Worm (Caenorhabditis elegans) whole organism, L2 larva: ENCODE results near the gene F12D9.2.
"Not testable (repeated sequence)": the region's sequence is repeated elsewhere in the genome, so short reads cannot be mapped to it uniquely, and the experiment has no call there.

Experiments used
- C34F6.9 ChIP-seq: fragments of 150-350 bp; optimal IDR thresholded peaks from 2 replicates; lab custom pipeline; 2014; ENCODE audit warnings: missing biosample characterization, missing genetic modification characterization
- F13H6.1 ChIP-seq: sonication (generic microtip); optimal IDR thresholded peaks from 2 replicates; lab custom pipeline; 2016; ENCODE audit warnings: missing genetic modification characterization, missing compliant biosample characterization
- Y55F3AM.14 ChIP-seq: fragments of 200-800 bp; sonication (Bioruptor generic); optimal IDR thresholded peaks from 2 replicates; lab custom pipeline; 2018; ENCODE audit warnings: mild to moderate bottlenecking, missing genetic modification characterization, missing compliant biosample characterization
- ZK546.5 ChIP-seq: sonication (generic microtip); optimal IDR thresholded peaks from 2 replicates; lab custom pipeline; 2017; ENCODE audit warnings: missing biosample characterization, missing genetic modification characterization
- crh-2 ChIP-seq: sonication (generic microtip); optimal IDR thresholded peaks from 2 replicates; lab custom pipeline; 2017; ENCODE audit warnings: missing biosample characterization, missing genetic modification characterization
- dmd-4 ChIP-seq: sonication (generic microtip); optimal IDR thresholded peaks from 2 replicates; lab custom pipeline; 2017; ENCODE audit warnings: missing biosample characterization, missing genetic modification characterization
- egl-27 ChIP-seq: sonication (generic microtip); optimal IDR thresholded peaks from 3 replicates; lab custom pipeline; 2017; ENCODE audit warnings: missing biosample characterization, missing genetic modification reagents, missing genetic modification characterization
- elt-3 ChIP-seq: sonication (generic microtip); optimal IDR thresholded peaks from 2 replicates; lab custom pipeline; 2017; ENCODE audit warnings: missing biosample characterization, missing genetic modification characterization
- fos-1 ChIP-seq: fragments of 150-350 bp; optimal IDR thresholded peaks from 2 replicates; lab custom pipeline; 2014; ENCODE audit warnings: missing biosample characterization, missing genetic modification characterization
- gmeb-1 ChIP-seq: fragments of 150-350 bp; optimal IDR thresholded peaks from 2 replicates; lab custom pipeline; 2014; ENCODE audit warnings: missing biosample characterization, missing genetic modification characterization
- lin-11 ChIP-seq: fragments of 150-350 bp; sonication (generic microtip); optimal IDR thresholded peaks from 2 replicates; lab custom pipeline; 2014; ENCODE audit warnings: missing biosample characterization, missing genetic modification characterization, inconsistent platforms, mixed read lengths
- lin-39 ChIP-seq: fragments of 150-350 bp; optimal IDR thresholded peaks from 2 replicates; lab custom pipeline; 2014; ENCODE audit warnings: missing biosample characterization, missing genetic modification reagents, missing genetic modification characterization
- lsy-2 ChIP-seq, 2 experiments: fragments of 150-350 bp in 1 of 2; sonication (generic microtip) in 1 of 2; optimal IDR thresholded peaks; 2 replicates each; lab custom pipeline; 2014 to 2017; ENCODE audit warnings: missing biosample characterization in 2 of 2, missing genetic modification characterization in 2 of 2
- nhr-11 ChIP-seq: fragments of 150-350 bp; optimal IDR thresholded peaks from 2 replicates; lab custom pipeline; 2014; ENCODE audit warnings: missing biosample characterization, missing genetic modification characterization
- nhr-12 ChIP-seq: fragments of 150-350 bp; optimal IDR thresholded peaks from 2 replicates; lab custom pipeline; 2014; ENCODE audit warnings: missing biosample characterization, missing genetic modification characterization
- nhr-129 ChIP-seq: fragments of 150-350 bp; optimal IDR thresholded peaks from 2 replicates; lab custom pipeline; 2014; ENCODE audit warnings: missing biosample characterization, missing genetic modification characterization
- nhr-21 ChIP-seq: fragments of 150-350 bp; optimal IDR thresholded peaks from 2 replicates; lab custom pipeline; 2014; ENCODE audit warnings: missing biosample characterization, missing genetic modification characterization
- nhr-25 ChIP-seq: fragments of 150-350 bp; sonication (generic microtip); optimal IDR thresholded peaks from 3 replicates; lab custom pipeline; 2014; ENCODE audit warnings: missing biosample characterization, missing genetic modification characterization
- nhr-77 ChIP-seq: fragments of 150-350 bp; optimal IDR thresholded peaks from 2 replicates; lab custom pipeline; 2014; ENCODE audit warnings: missing biosample characterization, missing genetic modification characterization
- peb-1 ChIP-seq: fragments of 150-350 bp; optimal IDR thresholded peaks from 2 replicates; lab custom pipeline; 2014; ENCODE audit warnings: missing biosample characterization, missing genetic modification characterization
- sem-4 ChIP-seq: fragments of 150-350 bp; optimal IDR thresholded peaks from 2 replicates; lab custom pipeline; 2014; ENCODE audit warnings: missing biosample characterization, missing genetic modification reagents, missing genetic modification characterization
- skn-1 ChIP-seq: sonication (generic microtip); optimal IDR thresholded peaks from 2 replicates; lab custom pipeline; 2017; ENCODE audit warnings: missing biosample characterization, missing genetic modification characterization
- sma-3 ChIP-seq: sonication (generic microtip); optimal IDR thresholded peaks from 2 replicates; lab custom pipeline; 2016; ENCODE audit warnings: missing genetic modification reagents, missing genetic modification characterization, missing compliant biosample characterization
- sma-9 ChIP-seq, 2 experiments: fragments of 150-350 bp in 1 of 2; sonication (generic microtip) in 1 of 2; optimal IDR thresholded peaks; 2 replicates each; lab custom pipeline; 2014 to 2016; ENCODE audit warnings: missing genetic modification characterization in 2 of 2, mild to moderate bottlenecking in 1 of 2, missing biosample characterization in 1 of 2, missing compliant biosample characterization in 1 of 2, missing genetic modification reagents in 1 of 2, moderate library complexity in 1 of 2
- snpc-4 ChIP-seq: fragments of 150-350 bp; optimal IDR thresholded peaks from 2 replicates; lab custom pipeline; 2014; ENCODE audit warnings: missing biosample characterization, missing genetic modification characterization
- unc-39 ChIP-seq: fragments of 150-350 bp; optimal IDR thresholded peaks from 2 replicates; lab custom pipeline; 2014; ENCODE audit warnings: missing biosample characterization, missing genetic modification characterization
- unc-55 ChIP-seq: fragments of 150-350 bp; sonication (generic microtip); optimal IDR thresholded peaks from 3 replicates; lab custom pipeline; 2014; ENCODE audit warnings: missing biosample characterization, missing genetic modification reagents, missing genetic modification characterization
- zag-1 ChIP-seq: fragments of 150-350 bp; optimal IDR thresholded peaks from 2 replicates; lab custom pipeline; 2014; ENCODE audit warnings: missing biosample characterization, missing genetic modification characterization
- ztf-1 ChIP-seq: fragments of 200-800 bp; sonication (Bioruptor generic); conservative IDR thresholded peaks from 2 replicates; pipeline ENCODE4 v1.3.6; 2022; ENCODE audit warnings: missing genetic modification characterization, missing compliant biosample characterization

F12D9.2 gene

DNA sequence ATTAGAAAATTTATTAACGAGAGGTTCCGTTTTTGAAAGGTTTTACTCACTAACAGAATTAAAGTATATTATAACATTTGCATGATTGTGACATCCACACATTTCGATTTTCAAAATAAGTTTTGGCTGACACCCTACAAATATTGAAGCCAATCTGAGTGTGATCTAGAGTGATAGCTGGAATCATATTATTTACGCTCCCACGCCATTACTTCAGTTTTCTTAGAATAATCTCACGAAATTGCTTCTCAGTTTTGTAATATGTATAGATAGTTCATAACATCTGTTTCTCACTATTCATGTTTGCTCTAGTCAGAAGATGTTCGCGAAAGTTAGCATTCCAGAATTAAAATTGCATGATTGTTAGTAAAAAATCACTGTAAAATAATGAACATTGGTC, 34.6 kb downstream of the F12D9.2 start:
- TF ChIP-seq dmd-4 (tag; lab: Kevin White, UChicago): no peak
- no peak for TF ChIP-seq skn-1 (tag; lab: Kevin White, UChicago)
- no peak for TF ChIP-seq unc-39 (tag; lab: Kevin White, UChicago)

DNA sequence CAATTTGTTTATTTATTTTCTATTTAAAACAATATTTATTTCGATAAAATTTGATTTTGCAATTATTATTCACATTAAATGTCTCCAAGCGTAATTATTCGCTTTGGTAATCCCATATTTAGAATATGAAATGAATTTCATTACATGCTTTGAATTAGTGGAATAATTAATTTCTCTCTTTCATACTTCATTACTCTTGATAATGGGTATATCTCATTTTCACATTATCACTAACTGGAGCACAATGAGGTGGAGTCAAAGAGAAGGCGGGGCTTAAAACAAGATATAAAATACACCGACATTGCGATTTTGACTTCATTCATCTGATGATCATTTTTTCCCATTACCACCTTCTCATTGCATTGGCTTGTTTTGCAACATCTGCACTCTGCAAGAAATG, 36.3 kb downstream of the F12D9.2 start, which contains the start of gene K01A12.4:
K01A12.4 (plus strand) TSS at position 301 of the 400 bp plus-strand sequence.
- not testable (repeated sequence) for TF ChIP-seq nhr-11; egl-27 (tag; lab: Kevin White, UChicago); nhr-12 (tag; lab: Kevin White, UChicago)
- TF ChIP-seq, all 48 proteins: peak for 0; not testable (repeated sequence) for 48

DNA sequence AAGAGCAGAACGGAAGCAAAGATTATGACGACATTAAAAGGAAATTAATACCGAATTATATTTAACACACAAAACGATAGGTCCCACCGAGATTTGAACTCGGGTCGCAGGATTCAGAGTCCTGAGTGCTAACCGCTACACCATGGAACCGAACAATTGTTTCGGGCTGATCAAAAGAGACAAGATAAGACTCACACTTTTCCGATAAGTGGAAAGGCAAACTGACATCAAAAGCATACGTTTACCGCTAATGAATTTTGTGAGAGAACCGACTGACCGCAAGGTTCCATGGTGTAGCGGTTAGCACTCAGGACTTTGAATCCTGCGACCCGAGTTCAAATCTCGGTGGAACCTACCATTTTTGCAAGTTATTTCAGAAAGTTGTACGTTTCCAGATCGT, 38.1 kb downstream of the F12D9.2 start:
- TF ChIP-seq sma-9 (GFP tag; optimal IDR thresholded peaks at IDR 0.05; lab: Kevin White, UChicago): peak; percentile 48
- no peak for TF ChIP-seq sma-9 (tag; optimal IDR thresholded peaks at IDR 0.05; lab: Kevin White, UChicago)
- no peak for TF ChIP-seq nhr-25 (tag; lab: Kevin White, UChicago)
- no peak for TF ChIP-seq nhr-77
- peak in 1 of 2 experiments; percentile 42 for TF ChIP-seq lsy-2 (tag; optimal IDR thresholded peaks at IDR 0.05; lab: Kevin White, UChicago)
- peak; percentile 8 for TF ChIP-seq nhr-21 (tag; lab: Kevin White, UChicago)
- peak; percentile 9 for TF ChIP-seq fos-1 (tag; lab: Kevin White, UChicago)
- TF ChIP-seq snpc-4 (tag; lab: Kevin White, UChicago): no peak
- TF ChIP-seq nhr-129: peak; percentile 29
- TF ChIP-seq dmd-4 (tag; lab: Kevin White, UChicago): no peak
- peak; percentile 27 for TF ChIP-seq F13H6.1 (tag; lab: Kevin White, UChicago)
- TF ChIP-seq ZK546.5 (tag; lab: Kevin White, UChicago): no peak
- TF ChIP-seq sma-3 (GFP tag; lab: Kevin White, UChicago): peak; percentile 48
- TF ChIP-seq gmeb-1 (tag; lab: Kevin White, UChicago): peak; percentile 59
- TF ChIP-seq crh-2 (tag; lab: Kevin White, UChicago): peak; percentile 4
- TF ChIP-seq, all 48 proteins: peak for 9

DNA sequence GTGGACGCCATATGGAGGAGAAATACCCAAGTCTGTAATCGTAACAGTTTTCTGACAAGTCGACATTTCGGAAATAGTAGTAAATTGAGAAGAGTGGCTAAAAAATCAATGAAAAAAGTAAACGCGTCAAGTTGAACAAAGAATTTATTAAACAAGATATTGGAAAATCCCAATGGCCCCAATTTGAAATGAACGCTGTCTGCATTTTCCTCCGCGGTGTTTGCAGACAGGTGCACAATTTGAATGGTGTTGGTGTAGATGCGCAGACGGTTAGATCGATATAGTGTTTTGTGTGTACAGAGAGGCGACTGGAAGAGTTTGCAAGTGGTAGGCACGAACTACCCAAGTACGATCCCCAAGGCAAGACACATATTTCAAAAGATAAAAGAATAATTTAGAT, 41.9 kb downstream of the F12D9.2 start, which contains the start of the genes H35N09.2 and H35N09.1:
H35N09.2 (minus strand) TSS at position 54 of the 400 bp plus-strand sequence.
H35N09.1 (plus strand) TSS at position 335 of the 400 bp plus-strand sequence.
- TF ChIP-seq nhr-21 (tag; lab: Kevin White, UChicago) (no peak), sma-9 (GFP tag; optimal IDR thresholded peaks at IDR 0.05; lab: Kevin White, UChicago) (peak; percentile 21), sma-9 (tag; optimal IDR thresholded peaks at IDR 0.05; lab: Kevin White, UChicago) (no peak), F13H6.1 (tag; lab: Kevin White, UChicago) (peak; percentile 23), nhr-129 (peak; percentile 70), C34F6.9 (tag; lab: Kevin White, UChicago) (peak; percentile 59), unc-55 (GFP tag; lab: Kevin White, UChicago) (peak; percentile 62), sma-3 (GFP tag; lab: Kevin White, UChicago) (peak; percentile 3), lin-11 (tag; lab: Kevin White, UChicago) (no peak), elt-3 (no peak), fos-1 (tag; lab: Kevin White, UChicago) (peak; percentile 38), lsy-2 (tag; optimal IDR thresholded peaks at IDR 0.05; lab: Kevin White, UChicago) (peak in 1 of 2 experiments; percentile 40), sem-4 (peak; percentile 16), gmeb-1 (tag; lab: Kevin White, UChicago) (peak; percentile 42)

DNA sequence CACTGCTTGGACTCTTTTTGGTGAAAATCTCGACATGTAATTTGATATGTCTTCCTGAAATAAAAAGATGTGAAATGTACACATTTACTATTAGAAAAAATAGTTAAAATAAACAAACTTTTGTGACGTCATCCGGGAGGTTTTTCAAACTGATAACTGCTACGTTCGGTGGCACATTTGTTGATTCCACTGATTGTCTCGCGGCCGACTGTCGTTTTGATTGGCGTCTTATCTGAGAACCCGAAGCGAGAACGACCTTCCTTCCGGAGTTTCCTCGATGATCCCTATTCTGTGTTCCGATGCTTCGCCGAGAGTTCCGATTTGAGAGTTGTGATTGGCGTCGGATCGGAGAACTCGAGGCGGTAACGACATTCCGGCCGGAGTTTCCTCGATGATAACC, 42.7 kb downstream of the F12D9.2 start:
- TF ChIP-seq egl-27 (tag; lab: Kevin White, UChicago) (no peak), nhr-25 (tag; lab: Kevin White, UChicago) (no peak), zag-1 (no peak), C34F6.9 (tag; lab: Kevin White, UChicago) (no peak), Y55F3AM.14 (GFP tag; lab: Kevin White, UChicago) (no peak), peb-1 (tag; lab: Kevin White, UChicago) (no peak), nhr-77 (no peak), fos-1 (tag; lab: Kevin White, UChicago) (peak; percentile 45), sma-9 (GFP tag; optimal IDR thresholded peaks at IDR 0.05; lab: Kevin White, UChicago) (peak; percentile 16), sma-9 (tag; optimal IDR thresholded peaks at IDR 0.05; lab: Kevin White, UChicago) (no peak), ztf-1 (no peak), snpc-4 (tag; lab: Kevin White, UChicago) (no peak), lin-39 (tag; lab: Kevin White, UChicago) (no peak)
